Worm (Caenorhabditis elegans): Measurements from ENCODE around the gene F54D12.10.

Gene F54D12.10

ce11 chrII:1403056-1403455 is 24.9 kb upstream of the F54D12.10 start, which contains the start of the genes Y51H7C.41 and cogc-4:
TSS of gene Y51H7C.41 (plus strand) at chrII:1403321.
TSS of gene cogc-4 (plus strand) at chrII:1403441.
- TF ChIP-seq lsy-2 (tag; optimal IDR thresholded peaks at IDR 0.05), result no peak
- TF ChIP-seq lin-13 (tag; optimal IDR thresholded peaks at IDR 0.05), result no peak
- TF ChIP-seq mep-1 (tag; optimal IDR thresholded peaks at IDR 0.05), result no peak
- no peak for TF ChIP-seq ceh-43 (GFP tag; optimal IDR thresholded peaks at IDR 0.05)
- TF ChIP-seq nhr-2 (tag; optimal IDR thresholded peaks at IDR 0.05), result no peak
- no peak for TF ChIP-seq hlh-1 (tag; optimal IDR thresholded peaks at IDR 0.05)
- TF ChIP-seq cnd-1 (tag; optimal IDR thresholded peaks at IDR 0.05), result no peak
- TF ChIP-seq nhr-76 (tag; optimal IDR thresholded peaks at IDR 0.05), result no peak
- no peak for TF ChIP-seq ceh-39 (tag; optimal IDR thresholded peaks at IDR 0.05)
- TF ChIP-seq drap-1 (GFP tag; optimal IDR thresholded peaks at IDR 0.05), result no peak
- TF ChIP-seq mls-2 (tag; optimal IDR thresholded peaks at IDR 0.05), result no peak
- TF ChIP-seq zip-8 (tag; optimal IDR thresholded peaks at IDR 0.05), result no peak
- no peak for TF ChIP-seq sem-2 (GFP tag; optimal IDR thresholded peaks at IDR 0.05)
- no peak for TF ChIP-seq nhr-28 (tag; optimal IDR thresholded peaks at IDR 0.05)
- TF ChIP-seq M03D4.4 (tag; optimal IDR thresholded peaks at IDR 0.05), result no peak
- no peak for TF ChIP-seq ceh-83 (GFP tag; optimal IDR thresholded peaks at IDR 0.05)
- TF ChIP-seq sptf-1 (tag; optimal IDR thresholded peaks at IDR 0.05), result no peak
- TF ChIP-seq elt-1 (tag; optimal IDR thresholded peaks at IDR 0.05; ENCODE audit: borderline replicate concordance, insufficient read depth), result no peak
- no peak for TF ChIP-seq tbx-8 (GFP tag; optimal IDR thresholded peaks at IDR 0.05)

DNA sequence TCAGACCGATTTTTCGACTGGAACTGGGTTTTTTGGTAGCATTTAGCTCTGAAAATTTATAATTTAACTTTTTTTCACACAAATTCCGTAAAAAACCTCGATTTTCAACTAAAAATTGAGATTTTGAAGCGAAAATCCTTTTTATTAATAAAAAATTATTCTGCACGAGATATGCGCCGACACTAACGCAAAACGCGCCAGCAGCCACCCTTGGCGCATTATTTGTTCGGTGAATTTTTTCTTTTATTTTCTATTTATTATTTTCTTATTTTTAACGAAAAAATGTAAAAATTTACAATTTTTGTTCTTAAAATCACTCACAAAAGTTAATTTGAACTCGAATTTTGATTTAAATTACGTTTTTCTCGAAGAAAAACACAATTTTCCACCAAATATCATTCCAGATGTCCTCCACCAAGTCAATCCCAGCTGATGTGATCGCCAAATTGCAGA is 24.0 kb upstream of the F54D12.10 start, which contains the start of gene Y51H7C.7:
Gene Y51H7C.7, plus strand, starts transcription at position 403 of the 453 bp plus-strand sequence.
- no peak for TF ChIP-seq snpc-4 (tag; optimal IDR thresholded peaks at IDR 0.05)
- TF ChIP-seq mep-1 (tag; optimal IDR thresholded peaks at IDR 0.05), result peak; percentile 50
- TF ChIP-seq lin-13 (tag; optimal IDR thresholded peaks at IDR 0.05), result peak; percentile 44
- no peak for TF ChIP-seq zip-8 (tag; optimal IDR thresholded peaks at IDR 0.05)
- no peak for TF ChIP-seq lsy-2 (tag; optimal IDR thresholded peaks at IDR 0.05)

ce11 chrII:1401474-1401873 is 23.3 kb upstream of the F54D12.10 start, which contains the start of gene Y51H7C.8:
TSS of gene Y51H7C.8 (plus strand) at chrII:1401774.
- TF ChIP-seq nhr-12 (tag; optimal IDR thresholded peaks at IDR 0.05), result no peak
- TF ChIP-seq mab-5 (tag; optimal IDR thresholded peaks at IDR 0.05), result no peak
- TF ChIP-seq tbx-8 (GFP tag; optimal IDR thresholded peaks at IDR 0.05), result no peak

DNA sequence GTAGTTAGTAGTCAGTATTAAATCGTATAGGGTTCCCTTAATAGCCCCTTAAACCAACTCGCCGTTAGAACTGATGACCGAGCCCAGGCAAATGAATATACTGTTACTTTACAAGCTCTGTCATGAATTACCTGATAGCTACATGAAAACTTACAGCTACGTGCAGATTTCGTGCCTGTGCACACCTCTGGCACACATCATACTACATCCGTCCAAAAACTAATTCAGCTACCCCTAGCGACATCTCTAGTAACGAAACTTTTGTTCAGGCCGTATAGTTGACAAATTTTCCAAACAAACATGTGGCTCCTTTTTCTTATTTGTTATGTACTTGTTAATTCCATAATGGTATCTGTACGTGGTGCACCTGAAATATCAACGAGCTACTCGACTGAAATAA is 21.9 kb upstream of the F54D12.10 start, which contains the start of gene F54D12.1:
Gene F54D12.1, plus strand, starts transcription at position 301 of the 400 bp plus-strand sequence.
- TF ChIP-seq ztf-11 (tag; optimal IDR thresholded peaks at IDR 0.05) (no peak), lin-32 (GFP tag; optimal IDR thresholded peaks at IDR 0.05) (no peak), ces-1 (GFP tag; optimal IDR thresholded peaks at IDR 0.05) (no peak), unc-62 (GFP tag; optimal IDR thresholded peaks at IDR 0.05) (no peak)

DNA sequence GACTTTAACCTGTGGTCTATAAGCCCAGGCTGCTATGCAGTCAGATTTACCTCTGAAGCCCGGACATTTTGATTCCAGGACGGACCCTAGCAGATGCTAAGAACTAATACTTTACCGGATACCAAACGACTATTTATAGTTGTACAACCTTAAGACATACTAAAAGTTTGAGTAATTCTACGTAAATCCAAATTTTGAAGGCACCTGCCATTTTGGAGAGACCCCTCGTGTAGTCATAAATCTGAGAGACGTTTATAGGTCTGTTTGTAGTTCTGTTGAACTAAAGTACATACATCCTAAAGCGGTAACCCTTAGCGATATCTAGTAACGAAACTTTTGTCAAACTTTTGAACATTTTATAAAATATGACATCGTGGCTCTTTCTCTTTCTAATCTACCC is 20.2 kb upstream of the F54D12.10 start, which contains the start of gene F54D12.2:
Gene F54D12.2, plus strand, starts transcription at position 301 of the 400 bp plus-strand sequence.
- TF ChIP-seq ceh-43 (GFP tag; optimal IDR thresholded peaks at IDR 0.05), result no peak

- no peak for TF ChIP-seq blmp-1 (tag; optimal IDR thresholded peaks at IDR 0.05)
- TF ChIP-seq mls-2 (tag; optimal IDR thresholded peaks at IDR 0.05), result no peak
- no peak for TF ChIP-seq nhr-237 (tag; optimal IDR thresholded peaks at IDR 0.05)
Observed at ce11 chrII:1397703-1398102, 19.5 kb upstream of the F54D12.10 start, which contains the start of gene F54D12.8. TSS of gene F54D12.8 (minus strand) at chrII:1398038.

DNA sequence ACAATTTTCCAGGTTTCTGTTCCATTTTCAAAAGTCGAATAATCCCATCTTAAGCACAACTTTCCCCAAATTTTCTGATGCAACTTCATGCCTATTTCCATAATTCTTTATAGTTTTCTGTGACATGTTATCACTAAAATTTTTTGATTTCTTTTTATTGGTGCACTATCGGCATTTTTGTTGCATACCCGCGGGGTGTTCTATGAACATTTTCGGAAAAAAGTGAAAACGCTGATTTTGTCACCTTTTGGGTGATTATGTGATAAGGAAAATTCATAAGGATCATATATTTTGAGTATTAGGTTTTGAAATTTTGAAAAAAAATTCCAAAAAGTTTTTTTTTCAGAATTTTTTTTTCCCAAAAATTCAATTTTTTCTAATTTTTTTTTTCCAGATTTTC is 8.3 kb upstream of the F54D12.10 start, which contains the start of gene aat-7:
Gene aat-7, plus strand, starts transcription at position 393 of the 400 bp plus-strand sequence.
- TF ChIP-seq lsy-2 (tag; optimal IDR thresholded peaks at IDR 0.05) (no peak), ces-1 (GFP tag; optimal IDR thresholded peaks at IDR 0.05) (no peak), unc-120 (tag; optimal IDR thresholded peaks at IDR 0.05; ENCODE audit: poor library complexity, severe bottlenecking) (no peak), nhr-76 (tag; optimal IDR thresholded peaks at IDR 0.05) (no peak), snpc-4 (tag; optimal IDR thresholded peaks at IDR 0.05) (no peak), ceh-43 (GFP tag; optimal IDR thresholded peaks at IDR 0.05) (no peak), M03D4.4 (tag; optimal IDR thresholded peaks at IDR 0.05) (no peak), lin-32 (GFP tag; optimal IDR thresholded peaks at IDR 0.05) (no peak), sptf-1 (tag; optimal IDR thresholded peaks at IDR 0.05) (no peak), drap-1 (GFP tag; optimal IDR thresholded peaks at IDR 0.05) (no peak), sem-2 (GFP tag; optimal IDR thresholded peaks at IDR 0.05) (no peak), mab-5 (tag; optimal IDR thresholded peaks at IDR 0.05) (no peak), mls-2 (tag; optimal IDR thresholded peaks at IDR 0.05) (no peak), elt-3 (tag; optimal IDR thresholded peaks at IDR 0.05) (no peak), hlh-1 (tag; optimal IDR thresholded peaks at IDR 0.05) (no peak), unc-62 (GFP tag; optimal IDR thresholded peaks at IDR 0.05) (no peak), ham-2 (GFP tag; optimal IDR thresholded peaks at IDR 0.05) (no peak)
